Worm (Caenorhabditis elegans) whole organism, L4/young adult: ENCODE measurements around the gene srx-13.

ENCODE experiments used
- W03F9.2 ChIP-seq: fragments of 150-350 bp; optimal IDR thresholded peaks from 2 replicates; lab custom pipeline; 2014; ENCODE audit warnings: missing biosample characterization, missing genetic modification characterization
- him-1 ChIP-seq: sonication (generic microtip); optimal IDR thresholded peaks from 2 replicates; lab custom pipeline; 2016; ENCODE audit warnings: missing genotype, missing genetic modification reagents, missing genetic modification characterization, missing compliant biosample characterization

DNA sequence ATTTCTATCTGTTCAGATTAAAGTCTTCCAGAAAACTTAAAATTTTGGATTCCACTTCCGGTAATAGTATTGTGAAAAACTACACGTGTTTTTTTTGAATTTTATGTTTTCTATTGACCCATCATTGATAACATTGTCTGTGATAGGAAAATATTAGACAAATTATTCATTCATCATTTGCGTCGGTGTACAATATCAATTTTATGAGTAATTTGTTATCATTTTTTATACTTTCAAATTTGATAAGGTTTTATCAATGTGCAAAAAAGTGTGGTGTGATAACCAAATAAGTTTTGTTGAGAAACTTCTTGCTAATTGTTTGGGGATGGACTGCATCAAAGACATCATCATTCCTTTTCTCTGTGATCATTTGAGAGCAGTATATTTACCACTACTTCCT is 43.0 kb downstream of the srx-13 start:
- TF ChIP-seq W03F9.2 (tag; lab: Kevin White, UChicago) = no peak
- no peak for TF ChIP-seq him-1 (tag; lab: Kevin White, UChicago)
